Worm (Caenorhabditis elegans) whole organism, early embryonic: ENCODE results near the gene F07E5.8.

Experiments used
- B0310.2 ChIP-seq: sonication (generic microtip); optimal IDR thresholded peaks from 2 replicates; lab custom pipeline; 2016; ENCODE audit warnings: mild to moderate bottlenecking, missing genetic modification characterization, missing compliant biosample characterization
- F13C5.2 ChIP-seq: sonication (generic microtip); optimal IDR thresholded peaks from 2 replicates; lab custom pipeline; 2017; ENCODE audit warnings: mild to moderate bottlenecking, missing genetic modification characterization, inconsistent platforms, missing compliant biosample characterization
- aly-1 ChIP-seq: sonication (generic microtip); optimal IDR thresholded peaks from 2 replicates; lab custom pipeline; 2016; ENCODE audit warnings: missing genetic modification characterization, missing compliant biosample characterization
- ama-1 ChIP-seq: fragments of 150-350 bp; optimal IDR thresholded peaks from 2 replicates; lab custom pipeline; 2014
- ceh-13 ChIP-seq: fragments of 200-800 bp; sonication (Bioruptor generic); optimal IDR thresholded peaks from 2 replicates; lab custom pipeline; 2018; ENCODE audit warnings: mild to moderate bottlenecking, missing genetic modification characterization, missing compliant biosample characterization
- ceh-36 ChIP-seq: sonication (generic microtip); optimal IDR thresholded peaks from 2 replicates; lab custom pipeline; 2016; ENCODE audit warnings: missing genetic modification characterization, inconsistent platforms, missing compliant biosample characterization
- ets-7 ChIP-seq: sonication (generic microtip); optimal IDR thresholded peaks from 2 replicates; lab custom pipeline; 2016; ENCODE audit warnings: missing genotype, missing genetic modification characterization, missing compliant biosample characterization
- flt-1 ChIP-seq: fragments of 200-800 bp; sonication (Bioruptor generic); IDR thresholded peaks from 2 replicates; pipeline ENCODE4 v1.3.6; 2022; ENCODE audit warnings: missing genetic modification characterization, missing compliant biosample characterization
- hmbx-1 ChIP-seq: sonication (generic microtip); optimal IDR thresholded peaks from 2 replicates; lab custom pipeline; 2016; ENCODE audit warnings: mild to moderate bottlenecking, missing genetic modification characterization, missing compliant biosample characterization
- hnd-1 ChIP-seq: sonication (generic microtip); optimal IDR thresholded peaks from 2 replicates; lab custom pipeline; 2016; ENCODE audit warnings: missing genetic modification characterization, missing compliant biosample characterization
- pes-1 ChIP-seq: fragments of 200-800 bp; sonication (Bioruptor generic); IDR thresholded peaks from 2 replicates; pipeline ENCODE4 v1.3.6; 2022; ENCODE audit warnings: missing genetic modification reagents, missing genetic modification characterization, missing compliant biosample characterization
- scrt-1 ChIP-seq: fragments of 200-800 bp; sonication (Bioruptor generic); IDR thresholded peaks from 2 replicates; pipeline ENCODE4 v1.3.6; 2022; ENCODE audit warnings: missing genetic modification characterization, missing compliant biosample characterization
- tbx-11 ChIP-seq: fragments of 200-800 bp; sonication (Bioruptor generic); IDR thresholded peaks from 2 replicates; pipeline ENCODE4 v1.3.6; 2022; ENCODE audit warnings: missing genetic modification characterization, missing compliant biosample characterization
- tra-4 ChIP-seq: sonication (generic microtip); optimal IDR thresholded peaks from 2 replicates; lab custom pipeline; 2017; ENCODE audit warnings: missing genetic modification characterization, missing compliant biosample characterization

ce11 chrII:2064497-2064896 is 10.9 kb downstream of the F07E5.8 start, which contains the start of gene fbxb-6:
- TF ChIP-seq ama-1 (lab: Kevin White, UChicago) (no peak), aly-1 (tag; lab: Kevin White, UChicago) (no peak), hmbx-1 (no peak), tbx-11 (no peak), pes-1 (GFP tag; lab: Robert Waterston, UW) (no peak), hnd-1 (no peak), flt-1 (no peak), ets-7 (tag; lab: Kevin White, UChicago) (no peak), F13C5.2 (tag; lab: Kevin White, UChicago) (no peak), scrt-1 (GFP tag; lab: Robert Waterston, UW) (no peak), B0310.2 (tag; lab: Kevin White, UChicago) (no peak), ceh-36 (tag; lab: Kevin White, UChicago) (no peak), tra-4 (no peak), ceh-13 (GFP tag; lab: Kevin White, UChicago) (no peak)
